Fruit fly (Drosophila melanogaster) whole organism, prepupa: ENCODE measurements around the gene hth.

Experiments
- CG11902 ChIP-seq: fragments of 200-800 bp; sonication (Bioruptor generic); optimal IDR thresholded peaks from 3 replicates; lab custom pipeline; 2016; ENCODE audit warnings: missing biosample characterization, missing genetic modification characterization
- CG15336 ChIP-seq: fragments of 200-800 bp; sonication (Bioruptor generic); IDR thresholded peaks from 2 replicates; pipeline ENCODE4 v1.3.6; 2022; ENCODE audit warnings: missing biosample characterization, missing genetic modification characterization
- CG4318 ChIP-seq: fragments of 200-800 bp; sonication (Bioruptor generic); optimal IDR thresholded peaks from 3 replicates; lab custom pipeline; 2017; ENCODE audit warnings: missing biosample characterization, mild to moderate bottlenecking, missing genetic modification characterization
- CG8632 ChIP-seq: fragments of 200-800 bp; sonication (Bioruptor generic); optimal IDR thresholded peaks from 3 replicates; lab custom pipeline; 2016; ENCODE audit warnings: missing biosample characterization, missing genetic modification characterization
- Gug ChIP-seq: fragments of 200-800 bp; sonication (Bioruptor generic); IDR thresholded peaks from 2 replicates; pipeline ENCODE4 v1.3.6; 2022; ENCODE audit warnings: missing biosample characterization, missing genetic modification characterization
- Hr39 ChIP-seq: fragments of 200-800 bp; sonication (Bioruptor generic); optimal IDR thresholded peaks from 2 replicates; lab custom pipeline; 2016; ENCODE audit warnings: missing biosample characterization, missing genetic modification characterization
- Lpt ChIP-seq: fragments of 200-800 bp; sonication (Bioruptor generic); optimal IDR thresholded peaks from 3 replicates; lab custom pipeline; 2016; ENCODE audit warnings: missing biosample characterization, missing genetic modification characterization
- OdsH ChIP-seq: fragments of 200-800 bp; sonication (Bioruptor generic); optimal IDR thresholded peaks from 3 replicates; lab custom pipeline; 2016; ENCODE audit warnings: missing biosample characterization, missing genetic modification characterization
- Sox102F ChIP-seq: fragments of 200-800 bp; sonication (Bioruptor generic); optimal IDR thresholded peaks from 2 replicates; lab custom pipeline; 2016; ENCODE audit warnings: missing biosample characterization, mild to moderate bottlenecking, missing genetic modification characterization
- Sox15 ChIP-seq: fragments of 200-800 bp; sonication (Bioruptor generic); optimal IDR thresholded peaks from 3 replicates; lab custom pipeline; 2016; ENCODE audit warnings: missing biosample characterization, missing genetic modification characterization
- achi ChIP-seq: fragments of 200-800 bp; sonication (Bioruptor generic); optimal IDR thresholded peaks from 3 replicates; lab custom pipeline; 2016; ENCODE audit warnings: missing biosample characterization, missing genetic modification characterization
- dac ChIP-seq: fragments of 200-800 bp; sonication (Bioruptor generic); optimal IDR thresholded peaks from 2 replicates; lab custom pipeline; 2017; ENCODE audit warnings: missing biosample characterization, mild to moderate bottlenecking, missing genetic modification characterization
- fd85E ChIP-seq: fragments of 200-800 bp; sonication (Bioruptor generic); optimal IDR thresholded peaks from 3 replicates; lab custom pipeline; 2016; ENCODE audit warnings: missing biosample characterization, missing genetic modification characterization
- topi ChIP-seq: fragments of 200-800 bp; sonication (Bioruptor generic); optimal IDR thresholded peaks from 3 replicates; lab custom pipeline; 2016; ENCODE audit warnings: missing biosample characterization, missing genetic modification characterization

DNA sequence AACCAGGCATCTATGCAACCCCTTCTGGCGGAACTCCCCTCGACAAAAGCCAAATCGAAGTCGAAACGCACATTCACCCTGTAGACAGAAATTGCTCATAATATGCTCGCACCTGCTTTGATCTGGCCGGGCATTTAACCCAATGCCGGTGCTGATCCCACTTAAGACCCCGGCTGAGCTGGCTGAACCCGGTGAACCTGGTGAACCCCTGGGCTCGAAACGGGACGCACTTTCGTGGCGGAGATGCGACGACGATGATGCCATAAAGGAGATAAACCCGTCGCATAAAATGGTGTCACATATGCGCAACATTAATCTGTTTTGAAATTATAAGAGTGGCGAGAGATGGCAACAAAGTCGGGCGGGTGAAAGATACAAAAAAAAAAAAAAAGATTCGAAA lies 133.8 kb downstream of the hth start:
- TF ChIP-seq fd85E, result no peak
- TF ChIP-seq dac (GFP tag; lab: Kevin White, UChicago), result no peak
- TF ChIP-seq CG8632 (GFP tag; lab: Kevin White, UChicago), result no peak
- no peak for TF ChIP-seq CG4318 (GFP tag; lab: Kevin White, UChicago)
- no peak for TF ChIP-seq Sox102F
- TF ChIP-seq CG15336 (GFP tag; lab: Robert Waterston, UW), result no peak
- no peak for TF ChIP-seq topi (GFP tag; lab: Kevin White, UChicago)
- TF ChIP-seq achi (GFP tag; lab: Kevin White, UChicago), result no peak
- TF ChIP-seq Hr39 (GFP tag; lab: Kevin White, UChicago), result no peak
- TF ChIP-seq Lpt (GFP tag; lab: Kevin White, UChicago), result no peak
- no peak for TF ChIP-seq Gug
- no peak for TF ChIP-seq Sox15 (GFP tag; lab: Kevin White, UChicago)
- TF ChIP-seq CG11902 (GFP tag; lab: Kevin White, UChicago), result no peak
- TF ChIP-seq OdsH (GFP tag; lab: Kevin White, UChicago), result no peak
